Fruit fly (Drosophila melanogaster) whole organism, wandering third instar larva: Measurements from ENCODE around the gene CG42538.

Experiments used
- Abd-B ChIP-seq: fragments of >200 bp; optimal IDR thresholded peaks from 2 replicates; lab custom pipeline; 2017; ENCODE audit warnings: missing biosample characterization, missing genetic modification characterization
- CG32264 ChIP-seq: fragments of 200-800 bp; sonication (Bioruptor generic); optimal IDR thresholded peaks from 2 replicates; lab custom pipeline; 2016; ENCODE audit warnings: missing biosample characterization, missing genetic modification characterization
- CG9705 ChIP-seq: fragments of 200-800 bp; sonication (Bioruptor generic); optimal IDR thresholded peaks from 2 replicates; lab custom pipeline; 2018; ENCODE audit warnings: missing biosample characterization, mild to moderate bottlenecking, missing genetic modification characterization
- CrebA ChIP-seq: fragments of 200-800 bp; sonication (Bioruptor generic); optimal IDR thresholded peaks from 2 replicates; lab custom pipeline; 2016; ENCODE audit warnings: missing biosample characterization, mild to moderate bottlenecking, missing genetic modification characterization, borderline replicate concordance
- Dfd ChIP-seq: fragments of >200 bp; optimal IDR thresholded peaks from 2 replicates; lab custom pipeline; 2017; ENCODE audit warnings: missing biosample characterization, missing genetic modification characterization
- Dif ChIP-seq: fragments of 200-275, 200-300 bp; sonication (Bioruptor generic); optimal IDR thresholded peaks from 2 replicates; lab custom pipeline; 2018; ENCODE audit warnings: missing biosample characterization, missing genetic modification characterization; ENCODE audit not compliant: partially characterized antibody
- GATAd ChIP-seq: sonication (Bioruptor generic); optimal IDR thresholded peaks from 2 replicates; lab custom pipeline; 2016; ENCODE audit warnings: missing biosample characterization, missing genetic modification characterization
- HLH106 ChIP-seq: fragments of 200-800 bp; optimal IDR thresholded peaks from 3 replicates; lab custom pipeline; 2019; ENCODE audit warnings: missing biosample characterization, mild to moderate bottlenecking, missing genetic modification characterization, moderate library complexity
- Hnf4 ChIP-seq: fragments of 200-800 bp; sonication (Bioruptor generic); optimal IDR thresholded peaks from 2 replicates; lab custom pipeline; 2016; ENCODE audit warnings: missing biosample characterization, mild to moderate bottlenecking, missing genetic modification characterization
- Hr78 ChIP-seq: fragments of >200 bp; optimal IDR thresholded peaks from 2 replicates; lab custom pipeline; 2017; ENCODE audit warnings: missing biosample characterization, missing genetic modification characterization
- Hr83 ChIP-seq: fragments of 200-300 bp; sonication (Bioruptor generic); optimal IDR thresholded peaks from 2 replicates; lab custom pipeline; 2016; ENCODE audit warnings: missing biosample characterization, mild to moderate bottlenecking, missing genetic modification characterization, moderate library complexity; ENCODE audit not compliant: poor library complexity, severe bottlenecking
- Jra ChIP-seq: sonication (Bioruptor generic); optimal IDR thresholded peaks from 2 replicates; lab custom pipeline; 2016; ENCODE audit warnings: missing biosample characterization, missing genetic modification characterization
- Mio ChIP-seq: sonication (Bioruptor generic); optimal IDR thresholded peaks from 2 replicates; lab custom pipeline; 2016; ENCODE audit warnings: missing biosample characterization, missing genetic modification characterization
- Myc ChIP-seq: fragments of >200 bp; optimal IDR thresholded peaks from 2 replicates; lab custom pipeline; 2017
- N ChIP-seq: fragments of >200 bp; optimal IDR thresholded peaks from 2 replicates; lab custom pipeline; 2018; ENCODE audit warnings: missing biosample characterization, missing external identifiers, missing genetic modification characterization
- OdsH ChIP-seq: fragments of 200-800 bp; sonication (Bioruptor generic); optimal IDR thresholded peaks from 2 replicates; lab custom pipeline; 2016; ENCODE audit warnings: missing biosample characterization, mild to moderate bottlenecking, missing genetic modification characterization
- Rel ChIP-seq, 2 experiments: fragments of 200-800 bp; sonication (Bioruptor generic) in 1 of 2; optimal IDR thresholded peaks; 2 replicates in 1 of 2; 3 replicates in 1 of 2; lab custom pipeline; 2016 to 2019; ENCODE audit warnings: mild to moderate bottlenecking in 2 of 2, missing biosample characterization in 2 of 2, missing genetic modification characterization in 2 of 2, moderate library complexity in 1 of 2
- Sp1 ChIP-seq: fragments of 200-800 bp; sonication (Bioruptor generic); optimal IDR thresholded peaks from 3 replicates; lab custom pipeline; 2019; ENCODE audit warnings: missing biosample characterization, mild to moderate bottlenecking, missing genetic modification characterization, moderate library complexity
- Vsx2 ChIP-seq: fragments of 200-300, 225-300 bp; sonication (Bioruptor generic); optimal IDR thresholded peaks from 2 replicates; lab custom pipeline; 2018; ENCODE audit warnings: missing biosample characterization, missing genetic modification characterization; ENCODE audit not compliant: partially characterized antibody
- br ChIP-seq: fragments of 200-800 bp; sonication (Bioruptor generic); optimal IDR thresholded peaks from 2 replicates; lab custom pipeline; 2016; ENCODE audit warnings: missing biosample characterization, missing genetic modification characterization
- brk ChIP-seq: fragments of 200-800 bp; sonication (Bioruptor generic); optimal IDR thresholded peaks from 2 replicates; lab custom pipeline; 2016; ENCODE audit warnings: missing biosample characterization, mild to moderate bottlenecking, missing genetic modification characterization
- dl ChIP-seq, 2 experiments: fragments of 175-275, 200-275 bp in 1 of 2; fragments of 200-275 bp in 1 of 2; sonication (Bioruptor generic); optimal IDR thresholded peaks; lab custom pipeline; 2018; ENCODE audit warnings: mild to moderate bottlenecking in 2 of 2, missing biosample characterization in 2 of 2, missing genetic modification characterization in 2 of 2, moderate library complexity in 2 of 2; ENCODE audit not compliant: partially characterized antibody in 2 of 2, insufficient read depth in 1 of 2
- dmrt93B ChIP-seq: fragments of 200-800 bp; sonication (Bioruptor generic); optimal IDR thresholded peaks from 2 replicates; lab custom pipeline; 2018; ENCODE audit warnings: missing biosample characterization, mild to moderate bottlenecking, missing genetic modification characterization
- dsf ChIP-seq: sonication (Bioruptor generic); optimal IDR thresholded peaks from 2 replicates; lab custom pipeline; 2016; ENCODE audit warnings: missing biosample characterization, missing genetic modification characterization, borderline replicate concordance
- ey ChIP-seq: fragments of 200-800 bp; sonication (Bioruptor generic); optimal IDR thresholded peaks from 2 replicates; lab custom pipeline; 2016; ENCODE audit warnings: missing biosample characterization, missing genetic modification characterization
- foxo ChIP-seq, 2 experiments: fragments of 200-800 bp; sonication (Bioruptor generic); optimal IDR thresholded peaks; 2 replicates in 1 of 2; 3 replicates in 1 of 2; lab custom pipeline; 2016 to 2017; ENCODE audit warnings: missing biosample characterization in 2 of 2, missing genetic modification characterization in 2 of 2
- fru ChIP-seq: fragments of 200-800 bp; sonication (Bioruptor generic); optimal IDR thresholded peaks from 3 replicates; lab custom pipeline; 2016; ENCODE audit warnings: missing biosample characterization, mild to moderate bottlenecking, missing genetic modification characterization
- h ChIP-seq: fragments of 200-800 bp; sonication (Bioruptor generic); optimal IDR thresholded peaks from 3 replicates; lab custom pipeline; 2016; ENCODE audit warnings: missing biosample characterization, mild to moderate bottlenecking, missing genetic modification characterization
- jim ChIP-seq: fragments of 175-275, 200-325 bp; sonication (Bioruptor generic); optimal IDR thresholded peaks from 2 replicates; lab custom pipeline; 2016; ENCODE audit warnings: missing biosample characterization, mild to moderate bottlenecking, missing genetic modification characterization
- lola ChIP-seq: fragments of >200 bp; optimal IDR thresholded peaks from 2 replicates; lab custom pipeline; 2017; ENCODE audit warnings: missing biosample characterization, missing genetic modification characterization
- pan ChIP-seq: fragments of >200 bp; optimal IDR thresholded peaks from 2 replicates; lab custom pipeline; 2017
- psq ChIP-seq: fragments of 200-800 bp; sonication (Bioruptor generic); optimal IDR thresholded peaks from 3 replicates; lab custom pipeline; 2017; ENCODE audit warnings: missing biosample characterization, mild to moderate bottlenecking, missing genetic modification characterization, moderate library complexity
- rgr ChIP-seq: fragments of 200-800 bp; sonication (Bioruptor generic); optimal IDR thresholded peaks from 3 replicates; lab custom pipeline; 2016; ENCODE audit warnings: missing biosample characterization, mild to moderate bottlenecking, missing genetic modification characterization
- sage ChIP-seq: fragments of 200-800 bp; sonication (Bioruptor generic); optimal IDR thresholded peaks from 2 replicates; lab custom pipeline; 2016; ENCODE audit warnings: missing biosample characterization, mild to moderate bottlenecking, missing genetic modification characterization
- sv ChIP-seq: fragments of 200-800 bp; sonication (Bioruptor generic); optimal IDR thresholded peaks from 3 replicates; lab custom pipeline; 2016; ENCODE audit warnings: missing biosample characterization, missing genetic modification characterization
- tai ChIP-seq: sonication (Bioruptor generic); optimal IDR thresholded peaks from 2 replicates; lab custom pipeline; 2016; ENCODE audit warnings: missing biosample characterization, missing genetic modification characterization
- usp ChIP-seq: fragments of >200 bp; optimal IDR thresholded peaks from 2 replicates; lab custom pipeline; 2017; ENCODE audit warnings: missing biosample characterization, missing genetic modification characterization
- woc ChIP-seq: sonication (Bioruptor generic); optimal IDR thresholded peaks from 2 replicates; lab custom pipeline; 2016; ENCODE audit warnings: missing biosample characterization, mild to moderate bottlenecking, missing genetic modification characterization

Gene CG42538

dm6 chr3L:16026065-16026789, 8.1 kb upstream of the CG42538 start:
- TF ChIP-seq OdsH (GFP tag; lab: Kevin White, UChicago) (peak; percentile 39), Rel (GFP tag; optimal IDR thresholded peaks at IDR 0.05; lab: Kevin White, UChicago) (no peak), Rel (tag; optimal IDR thresholded peaks at IDR 0.05; lab: Kevin White, UChicago) (no peak), dl (GFP tag; optimal IDR thresholded peaks at IDR 0.05; lab: Kevin White, UChicago; ENCODE audit: insufficient read depth in 1 of 2, partially characterized antibody in 2 of 2) (no peak), Hnf4 (peak; percentile 40), Vsx2 (GFP tag; lab: Kevin White, UChicago) (no peak), sage (GFP tag; lab: Kevin White, UChicago) (no peak), GATAd (GFP tag; lab: Kevin White, UChicago) (no peak), br (peak; percentile 51), Dif (no peak), jim (GFP tag; lab: Kevin White, UChicago) (peak; percentile 29), fru (GFP tag; lab: Kevin White, UChicago) (peak; percentile 23), CG9705 (GFP tag; lab: Kevin White, UChicago) (peak; percentile 1), dmrt93B (GFP tag; lab: Kevin White, UChicago) (peak; percentile 32), Mio (GFP tag; lab: Kevin White, UChicago) (no peak), CrebA (no peak), pan (lab: Kevin White, UChicago) (no peak), Myc (lab: Kevin White, UChicago) (no peak), Sp1 (peak; percentile 33), h (peak; percentile 51), foxo (GFP tag; optimal IDR thresholded peaks at IDR 0.05; lab: Kevin White, UChicago) (peak in 1 of 2 experiments; percentile 25), psq (GFP tag; lab: Kevin White, UChicago) (peak; percentile 25), tai (GFP tag; lab: Kevin White, UChicago) (no peak), CG32264 (no peak), dsf (GFP tag; lab: Kevin White, UChicago) (no peak), usp (GFP tag; lab: Kevin White, UChicago) (no peak), rgr (GFP tag; lab: Kevin White, UChicago) (peak; percentile 60), Jra (no peak), N (no peak), HLH106 (tag; lab: Kevin White, UChicago) (peak; percentile 0), Dfd (GFP tag; lab: Kevin White, UChicago) (no peak), Hr78 (GFP tag; lab: Kevin White, UChicago) (no peak), brk (no peak), Hr83 (GFP tag; lab: Kevin White, UChicago) (peak; percentile 22), lola (GFP tag; lab: Kevin White, UChicago) (no peak), woc (GFP tag; lab: Kevin White, UChicago) (no peak), sv (peak; percentile 15), Abd-B (GFP tag; lab: Kevin White, UChicago) (no peak), ey (GFP tag; lab: Kevin White, UChicago) (no peak)

dm6 chr3L:16027163-16027633, 7.1 kb upstream of the CG42538 start:
- TF ChIP-seq Sp1 (peak; percentile 49), Hnf4 (no peak), GATAd (GFP tag; lab: Kevin White, UChicago) (no peak), br (peak; percentile 58), Abd-B (GFP tag; lab: Kevin White, UChicago) (no peak), Hr83 (GFP tag; lab: Kevin White, UChicago) (peak; percentile 19), OdsH (GFP tag; lab: Kevin White, UChicago) (peak; percentile 10), pan (lab: Kevin White, UChicago) (no peak), psq (GFP tag; lab: Kevin White, UChicago) (peak; percentile 13), dmrt93B (GFP tag; lab: Kevin White, UChicago) (peak; percentile 13), rgr (GFP tag; lab: Kevin White, UChicago) (peak; percentile 24), CG9705 (GFP tag; lab: Kevin White, UChicago) (no peak), h (peak; percentile 54), dsf (GFP tag; lab: Kevin White, UChicago) (no peak), fru (GFP tag; lab: Kevin White, UChicago) (peak; percentile 39), sv (peak; percentile 1), Mio (GFP tag; lab: Kevin White, UChicago) (no peak), dl (GFP tag; optimal IDR thresholded peaks at IDR 0.05; lab: Kevin White, UChicago; ENCODE audit: insufficient read depth in 1 of 2, partially characterized antibody in 2 of 2) (no peak), Myc (lab: Kevin White, UChicago) (no peak), Rel (GFP tag; optimal IDR thresholded peaks at IDR 0.05; lab: Kevin White, UChicago) (no peak), Rel (tag; optimal IDR thresholded peaks at IDR 0.05; lab: Kevin White, UChicago) (no peak), ey (GFP tag; lab: Kevin White, UChicago) (peak; percentile 0), foxo (GFP tag; optimal IDR thresholded peaks at IDR 0.05; lab: Kevin White, UChicago) (peak in 1 of 2 experiments; percentile 45)
